Worm (Caenorhabditis elegans) whole organism, L3 larva: ENCODE results near the gene C33H5.2.
A peak's percentile ranks its signal among the peaks of the same experiment; 100 is the strongest.

Experiments
- R02D3.7 ChIP-seq: fragments of 150-350 bp; optimal IDR thresholded peaks from 2 replicates; lab custom pipeline; 2014; ENCODE audit warnings: missing biosample characterization, missing genetic modification characterization
- ZK546.5 ChIP-seq: sonication (generic microtip); optimal IDR thresholded peaks from 2 replicates; lab custom pipeline; 2017; ENCODE audit warnings: missing biosample characterization, missing genetic modification characterization
- aly-2 ChIP-seq: fragments of 150-350 bp; optimal IDR thresholded peaks from 2 replicates; lab custom pipeline; 2014; ENCODE audit warnings: missing biosample characterization, missing genetic modification characterization
- ama-1 ChIP-seq: fragments of 150-350 bp; optimal IDR thresholded peaks from 2 replicates; lab custom pipeline; 2018
- ceh-16 ChIP-seq: sonication (generic microtip); optimal IDR thresholded peaks from 2 replicates; lab custom pipeline; 2017; ENCODE audit warnings: missing biosample characterization, missing genetic modification characterization
- ceh-28 ChIP-seq: fragments of 150-350 bp; optimal IDR thresholded peaks from 2 replicates; lab custom pipeline; 2014; ENCODE audit warnings: missing biosample characterization, missing genetic modification reagents, missing genetic modification characterization
- ceh-82 ChIP-seq: fragments of 150-350 bp; optimal IDR thresholded peaks from 2 replicates; lab custom pipeline; 2014; ENCODE audit warnings: missing biosample characterization, missing genetic modification characterization
- ceh-9 ChIP-seq: sonication (generic microtip); optimal IDR thresholded peaks from 2 replicates; lab custom pipeline; 2018; ENCODE audit warnings: missing biosample characterization, missing genetic modification characterization
- daf-12 ChIP-seq: fragments of 150-350 bp; optimal IDR thresholded peaks from 2 replicates; lab custom pipeline; 2014; ENCODE audit warnings: missing biosample characterization, missing genetic modification reagents, missing genetic modification characterization
- egl-27 ChIP-seq: sonication (generic microtip); optimal IDR thresholded peaks from 4 replicates; lab custom pipeline; 2017; ENCODE audit warnings: missing biosample characterization, missing genetic modification reagents, missing genetic modification characterization
- egl-5 ChIP-seq: fragments of 150-350 bp; optimal IDR thresholded peaks from 2 replicates; lab custom pipeline; 2017; ENCODE audit warnings: missing biosample characterization, missing genetic modification reagents, missing genetic modification characterization, inconsistent platforms
- elt-1 ChIP-seq: fragments of 150-350 bp; optimal IDR thresholded peaks from 2 replicates; lab custom pipeline; 2014; ENCODE audit warnings: missing biosample characterization, missing genetic modification characterization
- elt-2 ChIP-seq: sonication (generic microtip); optimal IDR thresholded peaks from 2 replicates; lab custom pipeline; 2016; ENCODE audit warnings: missing genetic modification reagents, mild to moderate bottlenecking, missing genetic modification characterization, missing compliant biosample characterization
- elt-3 ChIP-seq, 3 experiments: fragments of 150-350 bp in 1 of 3; sonication (generic microtip) in 2 of 3; optimal IDR thresholded peaks; 2 replicates in 2 of 3; 4 replicates in 1 of 3; lab custom pipeline; 2014 to 2017; ENCODE audit warnings: missing biosample characterization in 3 of 3, missing genetic modification characterization in 3 of 3
- eor-1 ChIP-seq, 2 experiments: fragments of 150-350 bp; optimal IDR thresholded peaks; 2 replicates each; lab custom pipeline; 2014 to 2018; ENCODE audit warnings: missing biosample characterization in 2 of 2, missing genetic modification characterization in 2 of 2
- fkh-10 ChIP-seq: sonication (generic microtip); optimal IDR thresholded peaks from 2 replicates; lab custom pipeline; 2017; ENCODE audit warnings: missing biosample characterization, missing genetic modification reagents, missing genetic modification characterization
- fkh-2 ChIP-seq: fragments of 150-350 bp; optimal IDR thresholded peaks from 2 replicates; lab custom pipeline; 2014; ENCODE audit warnings: missing biosample characterization, missing genetic modification reagents, missing genetic modification characterization
- fos-1 ChIP-seq: fragments of 150-350 bp; optimal IDR thresholded peaks from 2 replicates; lab custom pipeline; 2014; ENCODE audit warnings: missing biosample characterization, missing genetic modification characterization
- hmg-11 ChIP-seq: sonication (generic microtip); optimal IDR thresholded peaks from 2 replicates; lab custom pipeline; 2016; ENCODE audit warnings: missing genetic modification characterization, missing compliant biosample characterization
- jun-1 ChIP-seq: fragments of 150-350 bp; optimal IDR thresholded peaks from 2 replicates; lab custom pipeline; 2014; ENCODE audit warnings: missing biosample characterization, missing genetic modification reagents, missing genetic modification characterization
- lin-15B ChIP-seq: fragments of 150-350 bp; optimal IDR thresholded peaks from 2 replicates; lab custom pipeline; 2014; ENCODE audit warnings: missing biosample characterization, missing genetic modification characterization
- lin-39 ChIP-seq: fragments of 150-350 bp; optimal IDR thresholded peaks from 2 replicates; lab custom pipeline; 2018; ENCODE audit warnings: missing biosample characterization, missing genetic modification reagents, missing genetic modification characterization
- lsy-12 ChIP-seq: sonication (generic microtip); optimal IDR thresholded peaks from 2 replicates; lab custom pipeline; 2016; ENCODE audit warnings: mild to moderate bottlenecking, missing genetic modification characterization, missing compliant biosample characterization
- mdl-1 ChIP-seq: fragments of 150-350 bp; optimal IDR thresholded peaks from 2 replicates; lab custom pipeline; 2014; ENCODE audit warnings: missing biosample characterization, missing genetic modification characterization
- mml-1 ChIP-seq: fragments of 150-350 bp; sonication (generic microtip); optimal IDR thresholded peaks from 3 replicates; lab custom pipeline; 2014; ENCODE audit warnings: missing biosample characterization, missing genetic modification characterization
- nfya-1 ChIP-seq: sonication (generic microtip); optimal IDR thresholded peaks from 2 replicates; lab custom pipeline; 2017; ENCODE audit warnings: missing genetic modification characterization, mild to moderate bottlenecking, missing compliant biosample characterization, antibody characterized with exemption, moderate library complexity; ENCODE audit not compliant: insufficient read depth
- nhr-11 ChIP-seq: fragments of 150-350 bp; optimal IDR thresholded peaks from 2 replicates; lab custom pipeline; 2014; ENCODE audit warnings: missing biosample characterization, missing genetic modification characterization
- nhr-12 ChIP-seq: fragments of 150-350 bp; optimal IDR thresholded peaks from 2 replicates; lab custom pipeline; 2014; ENCODE audit warnings: missing biosample characterization, missing genetic modification characterization
- nhr-23 ChIP-seq: fragments of 150-350 bp; optimal IDR thresholded peaks from 2 replicates; lab custom pipeline; 2014; ENCODE audit warnings: missing biosample characterization, missing genetic modification reagents, missing genetic modification characterization
- nhr-237 ChIP-seq: fragments of 150-350 bp; optimal IDR thresholded peaks from 2 replicates; lab custom pipeline; 2014; ENCODE audit warnings: missing biosample characterization, missing genetic modification characterization
- nhr-25 ChIP-seq: sonication (generic microtip); optimal IDR thresholded peaks from 2 replicates; lab custom pipeline; 2017; ENCODE audit warnings: missing biosample characterization, missing genetic modification characterization
- nhr-28 ChIP-seq: fragments of 150-350 bp; optimal IDR thresholded peaks from 2 replicates; lab custom pipeline; 2014; ENCODE audit warnings: missing biosample characterization, missing genetic modification characterization
- nhr-43 ChIP-seq: sonication (generic microtip); optimal IDR thresholded peaks from 2 replicates; lab custom pipeline; 2016; ENCODE audit warnings: mild to moderate bottlenecking, missing genetic modification characterization, missing compliant biosample characterization; ENCODE audit not compliant: poor library complexity, severe bottlenecking
- nhr-67 ChIP-seq: fragments of 150-350 bp; optimal IDR thresholded peaks from 2 replicates; lab custom pipeline; 2014; ENCODE audit warnings: missing biosample characterization, missing genetic modification characterization
- nhr-76 ChIP-seq: fragments of 150-350 bp; sonication (generic microtip); optimal IDR thresholded peaks from 5 replicates; lab custom pipeline; 2014; ENCODE audit warnings: missing biosample characterization, missing genetic modification characterization
- nhr-77 ChIP-seq: fragments of 150-350 bp; optimal IDR thresholded peaks from 2 replicates; lab custom pipeline; 2014; ENCODE audit warnings: missing biosample characterization, missing genetic modification characterization
- pha-4 ChIP-seq: fragments of 150-350 bp; optimal IDR thresholded peaks from 2 replicates; lab custom pipeline; 2014; ENCODE audit warnings: missing biosample characterization, missing genetic modification reagents, missing genetic modification characterization
- pqm-1 ChIP-seq: fragments of 150-350 bp; optimal IDR thresholded peaks from 2 replicates; lab custom pipeline; 2017; ENCODE audit warnings: missing biosample characterization, missing genetic modification characterization, inconsistent platforms
- sea-2 ChIP-seq: fragments of 150-350 bp; sonication (generic microtip); optimal IDR thresholded peaks from 4 replicates; lab custom pipeline; 2014; ENCODE audit warnings: missing biosample characterization, missing genetic modification reagents, missing genetic modification characterization
- skn-1 ChIP-seq: fragments of 150-350 bp; optimal IDR thresholded peaks from 2 replicates; lab custom pipeline; 2014; ENCODE audit warnings: missing biosample characterization, missing genetic modification characterization
- snpc-4 ChIP-seq: fragments of 150-350 bp; optimal IDR thresholded peaks from 2 replicates; lab custom pipeline; 2014; ENCODE audit warnings: missing biosample characterization, missing genetic modification characterization
- tbx-2 ChIP-seq: sonication (generic microtip); optimal IDR thresholded peaks from 2 replicates; lab custom pipeline; 2016; ENCODE audit warnings: mild to moderate bottlenecking, missing genetic modification characterization, missing compliant biosample characterization
- unc-39 ChIP-seq: sonication (generic microtip); optimal IDR thresholded peaks from 4 replicates; lab custom pipeline; 2017; ENCODE audit warnings: missing biosample characterization, missing genetic modification characterization
- unc-62 ChIP-seq: fragments of 150-350 bp; sonication (generic microtip); optimal IDR thresholded peaks from 4 replicates; lab custom pipeline; 2014; ENCODE audit warnings: missing biosample characterization, missing genetic modification reagents, missing genetic modification characterization
- zag-1 ChIP-seq: fragments of 150-350 bp; optimal IDR thresholded peaks from 2 replicates; lab custom pipeline; 2014; ENCODE audit warnings: missing biosample characterization, missing genetic modification characterization
- ztf-11 ChIP-seq: fragments of 150-350 bp; optimal IDR thresholded peaks from 2 replicates; lab custom pipeline; 2014; ENCODE audit warnings: missing biosample characterization, missing genetic modification characterization
- ztf-4 ChIP-seq: fragments of 150-350 bp; optimal IDR thresholded peaks from 2 replicates; lab custom pipeline; 2014; ENCODE audit warnings: missing biosample characterization, missing genetic modification characterization

The C33H5.2 gene

DNA sequence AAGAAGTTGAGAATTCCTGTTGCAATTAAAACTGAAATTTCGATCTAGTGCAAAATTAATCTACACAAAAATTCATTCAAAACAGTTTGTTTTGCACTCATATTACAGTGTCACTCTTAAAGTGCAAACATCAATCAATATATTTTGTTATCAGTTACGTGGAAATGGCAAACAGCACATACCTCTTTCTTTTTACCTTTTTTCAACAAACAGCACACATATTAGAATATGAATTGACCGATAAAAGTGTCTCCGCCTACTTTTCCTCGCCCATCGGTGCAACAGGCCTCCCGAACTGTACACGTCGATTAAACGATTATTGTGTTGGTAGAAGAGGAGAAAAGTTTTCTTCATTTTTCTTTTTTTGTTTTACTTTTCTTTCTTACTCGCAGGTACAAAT lies 36.4 kb downstream of the C33H5.2 start:
- TF ChIP-seq pha-4 (tag; lab: Kevin White, UChicago): peak; percentile 50
- peak; percentile 90 for TF ChIP-seq pqm-1 (tag; lab: Kevin White, UChicago)
- no peak for TF ChIP-seq ZK546.5 (tag; lab: Kevin White, UChicago)
- peak; percentile 45 for TF ChIP-seq ceh-28 (tag; lab: Kevin White, UChicago)
- peak; percentile 89 for TF ChIP-seq elt-2

- TF ChIP-seq elt-2 (peak; percentile 90), pqm-1 (tag; lab: Kevin White, UChicago) (peak; percentile 67), pha-4 (tag; lab: Kevin White, UChicago) (no peak)
Observed at ce11 chrIV:7844333-7844973, 39.6 kb downstream of the C33H5.2 start.

DNA sequence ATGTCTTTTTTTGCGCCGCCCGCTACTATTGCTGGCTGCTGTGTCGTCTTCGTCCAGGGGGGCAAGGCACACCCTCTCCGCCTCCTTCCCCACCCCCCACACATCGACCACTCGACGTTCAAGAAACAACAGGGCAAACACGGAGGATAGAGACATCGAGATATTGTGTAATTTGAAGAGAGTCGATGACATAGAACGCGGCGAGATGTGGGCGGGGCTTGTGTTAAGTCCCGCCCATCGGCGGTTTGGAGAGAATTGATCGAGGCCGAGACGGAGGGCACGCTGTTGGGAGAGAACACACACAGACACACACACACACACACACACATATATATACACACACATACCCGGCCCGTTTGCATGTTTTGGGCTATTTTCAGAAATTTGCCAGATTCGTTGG lies 40.7 kb downstream of the C33H5.2 start:
- no peak for TF ChIP-seq unc-39 (tag; lab: Kevin White, UChicago)
- peak; percentile 53 for TF ChIP-seq jun-1 (tag; lab: Kevin White, UChicago)
- TF ChIP-seq R02D3.7 (tag; lab: Kevin White, UChicago): no peak
- TF ChIP-seq zag-1 (tag; lab: Kevin White, UChicago): no peak
- TF ChIP-seq nfya-1 (tag; lab: Kevin White, UChicago): peak; percentile 96
- peak; percentile 39 for TF ChIP-seq nhr-43 (tag; lab: Kevin White, UChicago)
- TF ChIP-seq daf-12 (tag; lab: Kevin White, UChicago): no peak
- TF ChIP-seq lin-15B (tag; lab: Kevin White, UChicago): peak; percentile 23
- TF ChIP-seq sea-2 (GFP tag; lab: Kevin White, UChicago): no peak
- TF ChIP-seq fos-1 (tag; lab: Kevin White, UChicago): no peak
- TF ChIP-seq ztf-11 (tag; lab: Kevin White, UChicago): no peak
- TF ChIP-seq nhr-28 (tag; lab: Kevin White, UChicago): no peak
- TF ChIP-seq ceh-28 (tag; lab: Kevin White, UChicago): peak; percentile 48
- peak; percentile 11 for TF ChIP-seq elt-1 (tag; lab: Kevin White, UChicago)
- peak; percentile 74 for TF ChIP-seq nhr-25
- TF ChIP-seq pqm-1 (tag; lab: Kevin White, UChicago): peak; percentile 16
- TF ChIP-seq aly-2 (tag; lab: Kevin White, UChicago): no peak
- TF ChIP-seq pha-4 (tag; lab: Kevin White, UChicago): peak; percentile 70
- TF ChIP-seq nhr-12 (tag; lab: Kevin White, UChicago): no peak
- TF ChIP-seq fkh-2: no peak
- peak; percentile 48 for TF ChIP-seq lsy-12 (tag; lab: Kevin White, UChicago)
- no peak for TF ChIP-seq nhr-76
- no peak for TF ChIP-seq mml-1
- TF ChIP-seq unc-62 (GFP tag; lab: Kevin White, UChicago): no peak
- no peak for TF ChIP-seq ztf-4 (tag; lab: Kevin White, UChicago)
- TF ChIP-seq eor-1 (tag; optimal IDR thresholded peaks at IDR 0.05; lab: Kevin White, UChicago): no peak
- TF ChIP-seq elt-3 (tag; optimal IDR thresholded peaks at IDR 0.05; lab: Kevin White, UChicago): no peak
- peak; percentile 74 for TF ChIP-seq skn-1 (tag; lab: Kevin White, UChicago)
- peak; percentile 49 for TF ChIP-seq nhr-23
- no peak for TF ChIP-seq nhr-237
- peak; percentile 63 for TF ChIP-seq elt-2
- TF ChIP-seq ama-1 (lab: Kevin White, UChicago): peak; percentile 47
- no peak for TF ChIP-seq ceh-16
- TF ChIP-seq tbx-2: peak; percentile 60
- no peak for TF ChIP-seq ceh-82 (tag; lab: Kevin White, UChicago)
- TF ChIP-seq lin-39 (tag; lab: Kevin White, UChicago): peak; percentile 70
- no peak for TF ChIP-seq fkh-10
- no peak for TF ChIP-seq egl-5 (tag; lab: Kevin White, UChicago)
- TF ChIP-seq egl-27: no peak
- TF ChIP-seq hmg-11 (tag; lab: Kevin White, UChicago): peak; percentile 98
- TF ChIP-seq snpc-4 (tag; lab: Kevin White, UChicago): peak; percentile 59
- TF ChIP-seq mdl-1 (tag; lab: Kevin White, UChicago): no peak
- no peak for TF ChIP-seq ceh-9 (tag; lab: Kevin White, UChicago)
- no peak for TF ChIP-seq nhr-77 (tag; lab: Kevin White, UChicago)
- no peak for TF ChIP-seq nhr-67
- TF ChIP-seq nhr-11 (tag; lab: Kevin White, UChicago): no peak
- TF ChIP-seq ZK546.5 (tag; lab: Kevin White, UChicago): no peak
